Worm (Caenorhabditis elegans): ENCODE results near the gene Y25C1A.13.

- TF ChIP-seq nhr-11 (tag; optimal IDR thresholded peaks at IDR 0.05), result no peak
- TF ChIP-seq mdl-1 (tag; optimal IDR thresholded peaks at IDR 0.05), result no peak
- TF ChIP-seq unc-62 (GFP tag; optimal IDR thresholded peaks at IDR 0.05), result no peak
- no peak for TF ChIP-seq fos-1 (tag; optimal IDR thresholded peaks at IDR 0.05)
- TF ChIP-seq nhr-28 (tag; optimal IDR thresholded peaks at IDR 0.05), result no peak
- no peak for TF ChIP-seq ama-1 (optimal IDR thresholded peaks at IDR 0.05)
Observed at ce11 chrII:3113289-3113688, 2.2 kb upstream of the Y25C1A.13 start.

Measured in whole organism, L3 larva.